Fruit fly (Drosophila melanogaster): ENCODE measurements around the gene Ibf1.

Gene Ibf1

dm6 chr3R:9229075-9229835 is 29.5 kb upstream of the Ibf1 start (continued):
- TF ChIP-seq danr (GFP tag; IDR thresholded peaks at IDR 0.05) (peak; percentile 39; the same call in 1 of the 2 replicates), CG13123 (GFP tag; optimal IDR thresholded peaks at IDR 0.05) (peak; percentile 61), sr (GFP tag; IDR thresholded peaks at IDR 0.05) (no peak), CG10462 (GFP tag; optimal IDR thresholded peaks at IDR 0.05) (peak; percentile 51), C15 (GFP tag; IDR thresholded peaks at IDR 0.05) (no peak), Hey (tag; optimal IDR thresholded peaks at IDR 0.05) (peak; percentile 6), CG11695 (GFP tag; IDR thresholded peaks at IDR 0.05) (peak; percentile 75; the same call in 2 of the 3 replicates), CG9727 (GFP tag; optimal IDR thresholded peaks at IDR 0.05) (peak; percentile 91), CG8290 (GFP tag; optimal IDR thresholded peaks at IDR 0.05) (peak; percentile 61), CG8290 (tag; optimal IDR thresholded peaks at IDR 0.05) (peak in 1 of 2 experiments; percentile 22), CG8765 (GFP tag; IDR thresholded peaks at IDR 0.05) (no peak), sc (optimal IDR thresholded peaks at IDR 0.05) (no peak), sc (GFP tag; optimal IDR thresholded peaks at IDR 0.05) (peak; percentile 69), grn (GFP tag; optimal IDR thresholded peaks at IDR 0.05) (peak; percentile 43), twi (tag; optimal IDR thresholded peaks at IDR 0.05) (peak; percentile 35), Ravus (GFP tag; IDR thresholded peaks at IDR 0.05) (no peak), CG11696 (GFP tag; IDR thresholded peaks at IDR 0.05) (0 out of 2 replicates have a peak, but pooled peaks have one; percentile 19), Gug (GFP tag; IDR thresholded peaks at IDR 0.05) (peak; percentile 43; the same call in 2 of the 4 replicates), CG7786 (GFP tag; optimal IDR thresholded peaks at IDR 0.05) (peak; percentile 75), Nf-YB (GFP tag; optimal IDR thresholded peaks at IDR 0.05) (peak; percentile 52), CG17829 (tag; optimal IDR thresholded peaks at IDR 0.05) (peak; percentile 81), CG5180 (GFP tag; optimal IDR thresholded peaks at IDR 0.05) (no peak), Sry-β (GFP tag; optimal IDR thresholded peaks at IDR 0.05) (peak; percentile 29), CG34422 (GFP tag; IDR thresholded peaks at IDR 0.05) (peak; percentile 72; the same call in 2 of the 3 replicates), CG10543 (GFP tag; optimal IDR thresholded peaks at IDR 0.05) (no peak), fu2 (GFP tag; optimal IDR thresholded peaks at IDR 0.05) (peak; percentile 63), CG6654 (GFP tag; optimal IDR thresholded peaks at IDR 0.05) (peak; percentile 48), ttk (GFP tag; IDR thresholded peaks at IDR 0.05) (peak; percentile 57; the same call in 1 of the 2 replicates), seq (GFP tag; IDR thresholded peaks at IDR 0.05) (0 out of 2 replicates have a peak, but pooled peaks have one; percentile 22), inv (GFP tag; IDR thresholded peaks at IDR 0.05; ENCODE audit: partially characterized antibody) (no peak), salm (tag; optimal IDR thresholded peaks at IDR 0.05) (no peak), Oaz (GFP tag; IDR thresholded peaks at IDR 0.05) (no peak), Optix (GFP tag; IDR thresholded peaks at IDR 0.05) (no peak; the same call in 2 of the 3 replicates), row (GFP tag; IDR thresholded peaks at IDR 0.05) (peak; percentile 83), prd (optimal IDR thresholded peaks at IDR 0.05) (no peak), prd (GFP tag; IDR thresholded peaks at IDR 0.05) (peak; percentile 87), Ets97D (GFP tag; optimal IDR thresholded peaks at IDR 0.05) (peak; percentile 6), chinmo (GFP tag; IDR thresholded peaks at IDR 0.05; ENCODE audit: partially characterized antibody) (0 out of 4 replicates have a peak, but pooled peaks have one; percentile 68), CG7372 (GFP tag; IDR thresholded peaks at IDR 0.05) (0 out of 2 replicates have a peak, but pooled peaks have one; percentile 24), shn (GFP tag; optimal IDR thresholded peaks at IDR 0.05) (peak; percentile 75), E2f1 (GFP tag; IDR thresholded peaks at IDR 0.05) (peak; percentile 69; the same call in 1 of the 2 replicates), Ssrp (tag; optimal IDR thresholded peaks at IDR 0.05) (peak; percentile 83), CG4360 (GFP tag; IDR thresholded peaks at IDR 0.05) (peak; percentile 85), Deaf1 (tag; optimal IDR thresholded peaks at IDR 0.05) (peak; percentile 34), CG10147 (GFP tag; optimal IDR thresholded peaks at IDR 0.05) (peak; percentile 30), luna (GFP tag; optimal IDR thresholded peaks at IDR 0.05) (peak; percentile 23), Mrtf (GFP tag; IDR thresholded peaks at IDR 0.05) (no peak), exex (tag; optimal IDR thresholded peaks at IDR 0.05) (no peak), CG31441 (GFP tag; IDR thresholded peaks at IDR 0.05) (peak; percentile 81), lov (optimal IDR thresholded peaks at IDR 0.05) (no peak), lov (GFP tag; IDR thresholded peaks at IDR 0.05) (0 out of 3 replicates have a peak, but pooled peaks have one; percentile 46)
